Fruit fly (Drosophila melanogaster) whole organism, embryonic: Measurements from ENCODE around the gene REG.

Experiments used
- Aef1 ChIP-seq: fragments of 200-800 bp; sonication (Bioruptor generic); IDR thresholded peaks from 3 replicates; pipeline ENCODE4 v1.3.6; 2022; ENCODE audit warnings: missing biosample characterization, missing genetic modification characterization
- BtbVII ChIP-seq: fragments of 200-800 bp; sonication (Bioruptor generic); optimal IDR thresholded peaks from 3 replicates; lab custom pipeline; 2017; ENCODE audit warnings: missing biosample characterization, mild to moderate bottlenecking, missing genetic modification characterization
- CG10321 ChIP-seq: fragments of 200-800 bp; sonication (Bioruptor generic); IDR thresholded peaks from 2 replicates; pipeline ENCODE4 v1.3.6; 2022; ENCODE audit warnings: missing biosample characterization, missing genetic modification characterization
- CG10462 ChIP-seq: fragments of 200-800 bp; sonication (Bioruptor generic); optimal IDR thresholded peaks from 2 replicates; lab custom pipeline; 2016; ENCODE audit warnings: missing biosample characterization, missing genetic modification characterization
- CG11093 ChIP-seq: fragments of 200-800 bp; sonication (Bioruptor generic); IDR thresholded peaks from 3 replicates; pipeline ENCODE4 v1.3.6; 2022; ENCODE audit warnings: missing biosample characterization, missing genetic modification characterization
- CG11247 ChIP-seq: fragments of 200-800 bp; sonication (Bioruptor generic); IDR thresholded peaks from 2 replicates; pipeline ENCODE4 v1.3.6; 2022; ENCODE audit warnings: missing biosample characterization, missing genetic modification characterization
- CG12942 ChIP-seq: fragments of 200-800 bp; sonication (Bioruptor generic); optimal IDR thresholded peaks from 3 replicates; lab custom pipeline; 2016; ENCODE audit warnings: missing biosample characterization, missing genetic modification characterization
- CG13287 ChIP-seq: fragments of 200-800 bp; sonication (Bioruptor generic); IDR thresholded peaks from 2 replicates; pipeline ENCODE4 v1.3.6; 2022; ENCODE audit warnings: missing biosample characterization, missing genetic modification characterization; ENCODE audit not compliant: partially characterized antibody
- CG15011 ChIP-seq: fragments of 200-800 bp; sonication (Bioruptor generic); optimal IDR thresholded peaks from 3 replicates; lab custom pipeline; 2018; ENCODE audit warnings: missing biosample characterization, mild to moderate bottlenecking, missing genetic modification characterization
- CG1529 ChIP-seq: fragments of 200-800 bp; sonication (Bioruptor generic); optimal IDR thresholded peaks from 3 replicates; lab custom pipeline; 2018; ENCODE audit warnings: missing biosample characterization, missing genetic modification characterization
- CG15514 ChIP-seq: fragments of 200-800 bp; sonication (Bioruptor generic); optimal IDR thresholded peaks from 3 replicates; lab custom pipeline; 2017; ENCODE audit warnings: missing biosample characterization, missing genetic modification characterization, mild to moderate bottlenecking, moderate library complexity, missing genetic modification reagents
- CG17361 ChIP-seq: fragments of 200-800 bp; sonication (Bioruptor generic); IDR thresholded peaks from 3 replicates; pipeline ENCODE4 v1.3.6; 2022; ENCODE audit warnings: missing biosample characterization, missing genetic modification characterization
- CG1792 ChIP-seq: fragments of 200-800 bp; sonication (Bioruptor generic); optimal IDR thresholded peaks from 2 replicates; lab custom pipeline; 2016; ENCODE audit warnings: missing biosample characterization, missing genetic modification characterization
- CG18619 ChIP-seq: fragments of 200-800 bp; sonication (Bioruptor generic); optimal IDR thresholded peaks from 3 replicates; lab custom pipeline; 2017; ENCODE audit warnings: missing biosample characterization, mild to moderate bottlenecking, missing genetic modification characterization
- CG2116 ChIP-seq: fragments of 200-800 bp; sonication (Bioruptor generic); optimal IDR thresholded peaks from 3 replicates; lab custom pipeline; 2018; ENCODE audit warnings: missing biosample characterization, mild to moderate bottlenecking, missing genetic modification characterization
- CG31441 ChIP-seq: fragments of 200-800 bp; sonication (Bioruptor generic); IDR thresholded peaks from 2 replicates; pipeline ENCODE4 v1.3.6; 2022; ENCODE audit warnings: missing biosample characterization, missing genetic modification characterization
- CG32532 ChIP-seq: fragments of 200-800 bp; sonication (Bioruptor generic); IDR thresholded peaks from 2 replicates; pipeline ENCODE4 v1.3.6; 2022; ENCODE audit warnings: missing biosample characterization, missing genetic modification characterization
- CG33557 ChIP-seq: fragments of 200-800 bp; sonication (Bioruptor generic); optimal IDR thresholded peaks from 2 replicates; lab custom pipeline; 2019; ENCODE audit warnings: missing biosample characterization, mild to moderate bottlenecking, missing genetic modification characterization, moderate library complexity
- CG4424 ChIP-seq: fragments of 200-800 bp; sonication (Bioruptor generic); optimal IDR thresholded peaks from 3 replicates; lab custom pipeline; 2016; ENCODE audit warnings: missing biosample characterization, missing genetic modification characterization
- D19B ChIP-seq: fragments of 200-800 bp; sonication (Bioruptor generic); optimal IDR thresholded peaks from 2 replicates; lab custom pipeline; 2017; ENCODE audit warnings: missing biosample characterization, mild to moderate bottlenecking, missing genetic modification characterization
- Dek ChIP-seq: fragments of 200-800 bp; sonication (Bioruptor generic); optimal IDR thresholded peaks from 3 replicates; lab custom pipeline; 2019; ENCODE audit warnings: missing biosample characterization, mild to moderate bottlenecking, missing genetic modification characterization, moderate library complexity
- Doc3 ChIP-seq: fragments of 200-800 bp; sonication (Bioruptor generic); IDR thresholded peaks from 3 replicates; pipeline ENCODE4 v1.3.6; 2022; ENCODE audit warnings: missing biosample characterization, missing genetic modification characterization; ENCODE audit not compliant: partially characterized antibody
- E2f1 ChIP-seq: fragments of 200-800 bp; sonication (Bioruptor generic); IDR thresholded peaks from 2 replicates; pipeline ENCODE4 v1.3.6; 2022; ENCODE audit warnings: missing biosample characterization, missing genetic modification characterization
- Fer1 ChIP-seq: fragments of 200-800 bp; sonication (Bioruptor generic); optimal IDR thresholded peaks from 2 replicates; lab custom pipeline; 2017; ENCODE audit warnings: missing biosample characterization, mild to moderate bottlenecking, missing genetic modification characterization
- Lim3 ChIP-seq: fragments of 200-800 bp; sonication (Bioruptor generic); IDR thresholded peaks from 2 replicates; pipeline ENCODE4 v1.3.6; 2022; ENCODE audit warnings: missing biosample characterization, missing genetic modification characterization
- NC2α ChIP-seq: fragments of 200-800 bp; sonication (Bioruptor generic); optimal IDR thresholded peaks from 2 replicates; lab custom pipeline; 2016; ENCODE audit warnings: missing biosample characterization, missing genetic modification characterization
- Rx ChIP-seq: fragments of 200-800 bp; sonication (Bioruptor generic); IDR thresholded peaks from 2 replicates; pipeline ENCODE4 v1.3.6; 2022; ENCODE audit warnings: missing biosample characterization, missing genetic modification characterization
- Side ChIP-seq: fragments of 200-800 bp; sonication (Bioruptor generic); optimal IDR thresholded peaks from 2 replicates; lab custom pipeline; 2016; ENCODE audit warnings: missing biosample characterization, missing genetic modification characterization
- YL-1 ChIP-seq: fragments of 200-800 bp; sonication (Bioruptor generic); optimal IDR thresholded peaks from 3 replicates; lab custom pipeline; 2017; ENCODE audit warnings: missing biosample characterization, mild to moderate bottlenecking, missing genetic modification characterization
- chif ChIP-seq, 2 experiments: fragments of 200-800 bp; sonication (Bioruptor generic); optimal IDR thresholded peaks; 3 replicates each; lab custom pipeline; 2016; ENCODE audit warnings: missing biosample characterization in 2 of 2, missing genetic modification characterization in 2 of 2
- chm ChIP-seq: fragments of 200-800 bp; sonication (Bioruptor generic); IDR thresholded peaks from 2 replicates; pipeline ENCODE4 v1.3.6; 2022; ENCODE audit warnings: missing biosample characterization, missing genetic modification characterization
- dimm ChIP-seq: fragments of 200-800 bp; sonication (Bioruptor generic); IDR thresholded peaks from 2 replicates; pipeline ENCODE4 v1.3.6; 2022; ENCODE audit warnings: missing biosample characterization, missing genetic modification characterization
- fd3F ChIP-seq: fragments of 200-800 bp; sonication (Bioruptor generic); optimal IDR thresholded peaks from 2 replicates; lab custom pipeline; 2018; ENCODE audit warnings: missing biosample characterization, mild to moderate bottlenecking, missing genetic modification characterization, moderate library complexity
- ftz-f1 ChIP-seq: fragments of 200-800 bp; sonication (Bioruptor generic); optimal IDR thresholded peaks from 2 replicates; lab custom pipeline; 2016; ENCODE audit warnings: missing biosample characterization, missing genetic modification characterization
- gcm2 ChIP-seq: fragments of 200-800 bp; sonication (Bioruptor generic); optimal IDR thresholded peaks from 2 replicates; lab custom pipeline; 2016; ENCODE audit warnings: missing biosample characterization, missing genetic modification characterization
- hb ChIP-seq: fragments of 200-800 bp; sonication (Bioruptor generic); IDR thresholded peaks from 3 replicates; pipeline ENCODE4 v1.3.6; 2022; ENCODE audit warnings: missing biosample characterization, missing genetic modification characterization; ENCODE audit not compliant: partially characterized antibody
- klu ChIP-seq: fragments of 200-800 bp; sonication (Bioruptor generic); IDR thresholded peaks from 2 replicates; pipeline ENCODE4 v1.3.6; 2022; ENCODE audit warnings: missing biosample characterization, missing genetic modification characterization
- lbe ChIP-seq: fragments of 200-800 bp; sonication (Bioruptor generic); optimal IDR thresholded peaks from 2 replicates; lab custom pipeline; 2016; ENCODE audit warnings: missing biosample characterization, mild to moderate bottlenecking, missing genetic modification characterization
- mam ChIP-seq: fragments of 200-800 bp; sonication (Bioruptor generic); optimal IDR thresholded peaks from 3 replicates; lab custom pipeline; 2016; ENCODE audit warnings: missing biosample characterization, missing genetic modification characterization
- nom ChIP-seq: fragments of 200-800 bp; sonication (Bioruptor generic); optimal IDR thresholded peaks from 2 replicates; lab custom pipeline; 2017; ENCODE audit warnings: missing biosample characterization, missing genetic modification characterization, mild to moderate bottlenecking, moderate library complexity, missing genetic modification reagents
- org-1 ChIP-seq: fragments of 200-800 bp; sonication (Bioruptor generic); optimal IDR thresholded peaks from 2 replicates; lab custom pipeline; 2017; ENCODE audit warnings: missing biosample characterization, missing genetic modification characterization
- pnt ChIP-seq: fragments of 200-800 bp; sonication (Bioruptor generic); optimal IDR thresholded peaks from 3 replicates; lab custom pipeline; 2016; ENCODE audit warnings: missing biosample characterization, missing genetic modification characterization
- pros ChIP-seq: fragments of 200-800 bp; sonication (Bioruptor generic); optimal IDR thresholded peaks from 3 replicates; lab custom pipeline; 2019; ENCODE audit warnings: missing biosample characterization, mild to moderate bottlenecking, missing genetic modification characterization, moderate library complexity
- sd ChIP-seq: fragments of 200-800 bp; sonication (Bioruptor generic); optimal IDR thresholded peaks from 3 replicates; lab custom pipeline; 2018; ENCODE audit warnings: missing biosample characterization, mild to moderate bottlenecking, missing genetic modification characterization, moderate library complexity
- so ChIP-seq: fragments of 200-800 bp; sonication (Bioruptor generic); IDR thresholded peaks from 3 replicates; pipeline ENCODE4 v1.3.6; 2022; ENCODE audit warnings: missing biosample characterization, missing genetic modification characterization
- sob ChIP-seq: fragments of 200-800 bp; sonication (Bioruptor generic); IDR thresholded peaks from 2 replicates; pipeline ENCODE4 v1.3.6; 2022; ENCODE audit warnings: missing biosample characterization, missing genetic modification characterization
- stc ChIP-seq: fragments of 200-800 bp; sonication (Bioruptor generic); IDR thresholded peaks from 2 replicates; pipeline ENCODE4 v1.3.6; 2022; ENCODE audit warnings: missing biosample characterization, missing genetic modification characterization
- trem ChIP-seq: fragments of 200-800 bp; optimal IDR thresholded peaks from 3 replicates; lab custom pipeline; 2019; ENCODE audit warnings: missing biosample characterization, mild to moderate bottlenecking, missing genetic modification characterization, moderate library complexity
- trh ChIP-seq: fragments of 200-800 bp; sonication (Bioruptor generic); optimal IDR thresholded peaks from 2 replicates; lab custom pipeline; 2016; ENCODE audit warnings: missing biosample characterization, missing genetic modification characterization
- tup ChIP-seq: fragments of 200-800 bp; sonication (Bioruptor generic); optimal IDR thresholded peaks from 2 replicates; lab custom pipeline; 2016; ENCODE audit warnings: missing biosample characterization, mild to moderate bottlenecking, missing genetic modification characterization, moderate library complexity
- vfl ChIP-seq: fragments of 200-800 bp; sonication (Bioruptor generic); optimal IDR thresholded peaks from 2 replicates; lab custom pipeline; 2016; ENCODE audit warnings: missing biosample characterization, missing genetic modification characterization

Gene REG

DNA sequence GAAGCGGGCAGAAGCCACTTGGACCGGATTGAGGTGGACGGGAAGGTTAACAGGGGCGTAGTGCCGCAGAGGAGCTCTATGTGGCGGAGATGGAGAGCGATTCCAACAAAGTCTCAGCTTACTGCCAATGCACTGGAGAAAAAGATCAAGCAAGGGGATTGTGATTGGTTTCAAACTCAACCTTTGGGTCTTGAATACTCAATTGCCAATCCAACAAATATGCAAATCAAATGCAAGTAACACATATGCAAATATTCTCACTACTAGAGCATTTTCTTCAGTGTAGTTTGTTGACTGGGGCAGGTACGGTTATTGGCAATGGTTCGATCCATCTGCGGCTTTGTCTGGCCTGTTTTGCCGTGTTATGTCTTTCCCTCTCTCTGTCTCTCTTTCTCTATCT, 39.2 kb downstream of the REG start (continued):
- TF ChIP-seq gcm2 (GFP tag; lab: Kevin White, UChicago) (peak; percentile 74), nom (peak; percentile 91), chif (GFP tag; optimal IDR thresholded peaks at IDR 0.05; lab: Kevin White, UChicago) (peak; percentile 75), CG18619 (peak; percentile 45), D19B (peak; percentile 26), CG4424 (GFP tag; lab: Kevin White, UChicago) (peak; percentile 73), sob (GFP tag; lab: Robert Waterston, UW) (peak; percentile 73; the same call in 1 of the 2 replicates), CG17361 (peak; percentile 60; the same call in 2 of the 3 replicates), dimm (GFP tag; lab: Robert Waterston, UW) (peak; percentile 71), CG2116 (GFP tag; lab: Kevin White, UChicago) (no peak), E2f1 (peak; percentile 73), Rx (GFP tag; lab: Robert Waterston, UW) (peak; percentile 78), chm (GFP tag; lab: Robert Waterston, UW) (0 out of 2 replicates have a peak, but pooled peaks have one; percentile 38), Doc3 (no peak), YL-1 (no peak), CG15011 (GFP tag; lab: Kevin White, UChicago) (peak; percentile 33), CG10321 (GFP tag; lab: Robert Waterston, UW) (peak; percentile 27; the same call in 1 of the 2 replicates), Fer1 (GFP tag; lab: Kevin White, UChicago) (peak; percentile 73), Side (GFP tag; lab: Kevin White, UChicago) (peak; percentile 92), CG12942 (GFP tag; lab: Kevin White, UChicago) (peak; percentile 49), CG10462 (peak; percentile 39), CG33557 (GFP tag; lab: Kevin White, UChicago) (no peak), Lim3 (GFP tag; lab: Robert Waterston, UW) (peak; percentile 29; the same call in 1 of the 2 replicates), NC2α (GFP tag; lab: Kevin White, UChicago) (peak; percentile 30), CG1529 (GFP tag; lab: Kevin White, UChicago) (peak; percentile 30), pros (GFP tag; lab: Kevin White, UChicago) (no peak), trh (GFP tag; lab: Kevin White, UChicago) (no peak), CG11247 (GFP tag; lab: Robert Waterston, UW) (peak; percentile 60; the same call in 1 of the 2 replicates), mam (GFP tag; lab: Kevin White, UChicago) (peak; percentile 83), pnt (GFP tag; lab: Kevin White, UChicago) (peak; percentile 93), ftz-f1 (GFP tag; lab: Kevin White, UChicago) (no peak), vfl (GFP tag; lab: Kevin White, UChicago) (no peak), CG1792 (GFP tag; lab: Kevin White, UChicago) (peak; percentile 75), lbe (GFP tag; lab: Kevin White, UChicago) (peak; percentile 89), klu (GFP tag; lab: Robert Waterston, UW) (0 out of 2 replicates have a peak, but pooled peaks have one; percentile 45), Aef1 (GFP tag; lab: Robert Waterston, UW) (peak; percentile 79), Dek (tag; lab: Kevin White, UChicago) (peak; percentile 59), sd (tag; lab: Kevin White, UChicago) (peak; percentile 31), hb (GFP tag; lab: Robert Waterston, UW) (no peak), BtbVII (peak; percentile 61), trem (tag; lab: Kevin White, UChicago) (no peak), CG15514 (peak; percentile 51), tup (peak; percentile 2), stc (GFP tag; lab: Robert Waterston, UW) (peak; percentile 66), CG13287 (no peak), org-1 (GFP tag; lab: Kevin White, UChicago) (peak; percentile 77), so (peak; percentile 81; the same call in 2 of the 3 replicates), fd3F (peak; percentile 48), CG32532 (peak; percentile 77), CG31441 (GFP tag; lab: Robert Waterston, UW) (peak; percentile 73), CG11093 (peak; percentile 72; the same call in 2 of the 3 replicates)
